Fruit fly (Drosophila melanogaster): ENCODE measurements around the gene CG31226.

CG31226 gene

dm6 chr3R:18849148-18849547 lies 2.5 kb downstream of the CG31226 start, which contains the start of gene Octalpha2R:
Octalpha2R (minus strand) TSS chr3R:18849224.
- TF ChIP-seq CG7963 (GFP tag; IDR thresholded peaks at IDR 0.05; ENCODE audit: partially characterized antibody) (peak; percentile 34; the same call in 1 of the 3 replicates), CG7928 (GFP tag; optimal IDR thresholded peaks at IDR 0.05) (no peak), Trl (optimal IDR thresholded peaks at IDR 0.05) (peak; percentile 87 to 93), Trl (GFP tag; optimal IDR thresholded peaks at IDR 0.05) (no peak), CG42726 (GFP tag; IDR thresholded peaks at IDR 0.05; ENCODE audit: partially characterized antibody) (peak; percentile 48; the same call in 1 of the 2 replicates), al (GFP tag; IDR thresholded peaks at IDR 0.05) (0 out of 2 replicates have a peak, but pooled peaks have one; percentile 7), Fer1 (GFP tag; optimal IDR thresholded peaks at IDR 0.05) (no peak), usp (GFP tag; optimal IDR thresholded peaks at IDR 0.05) (no peak), CG6689 (GFP tag; IDR thresholded peaks at IDR 0.05) (no peak), CG18599 (GFP tag; optimal IDR thresholded peaks at IDR 0.05) (no peak), CG34224 (GFP tag; IDR thresholded peaks at IDR 0.05; ENCODE audit: partially characterized antibody) (0 out of 3 replicates have a peak, but pooled peaks have one; percentile 18), zen2 (GFP tag; IDR thresholded peaks at IDR 0.05; ENCODE audit: partially characterized antibody) (peak; percentile 61; the same call in 2 of the 3 replicates), hth (optimal IDR thresholded peaks at IDR 0.05) (no peak), gem (tag; optimal IDR thresholded peaks at IDR 0.05) (no peak), lov (optimal IDR thresholded peaks at IDR 0.05) (no peak), lov (GFP tag; IDR thresholded peaks at IDR 0.05) (no peak), Usf (GFP tag; optimal IDR thresholded peaks at IDR 0.05) (no peak), Sin3A (optimal IDR thresholded peaks at IDR 0.05) (no peak), ci (GFP tag; IDR thresholded peaks at IDR 0.05) (peak; percentile 63; the same call in 2 of the 3 replicates), CG11247 (GFP tag; IDR thresholded peaks at IDR 0.05) (0 out of 2 replicates have a peak, but pooled peaks have one; percentile 10), Nf-YA (GFP tag; IDR thresholded peaks at IDR 0.05) (no peak), tup (GFP tag; optimal IDR thresholded peaks at IDR 0.05) (no peak), CG8089 (GFP tag; optimal IDR thresholded peaks at IDR 0.05) (no peak), ATbp (GFP tag; optimal IDR thresholded peaks at IDR 0.05) (no peak), rib (GFP tag; IDR thresholded peaks at IDR 0.05) (no peak), slou (GFP tag; optimal IDR thresholded peaks at IDR 0.05) (no peak), Dp (GFP tag; optimal IDR thresholded peaks at IDR 0.05) (no peak), fd3F (GFP tag; optimal IDR thresholded peaks at IDR 0.05) (no peak), zfh2 (GFP tag; optimal IDR thresholded peaks at IDR 0.05) (no peak), CG10147 (GFP tag; optimal IDR thresholded peaks at IDR 0.05) (no peak), CG33557 (GFP tag; optimal IDR thresholded peaks at IDR 0.05) (no peak), CG11560 (tag; IDR thresholded peaks at IDR 0.05) (no peak), oc (tag; optimal IDR thresholded peaks at IDR 0.05) (no peak), CTCF (GFP tag; optimal IDR thresholded peaks at IDR 0.05) (no peak), Max (GFP tag; optimal IDR thresholded peaks at IDR 0.05) (no peak), sob (GFP tag; IDR thresholded peaks at IDR 0.05) (no peak), Elba2 (GFP tag; optimal IDR thresholded peaks at IDR 0.05) (no peak), CG6175 (GFP tag; IDR thresholded peaks at IDR 0.05) (peak; percentile 75), pb (GFP tag; optimal IDR thresholded peaks at IDR 0.05) (no peak), CG3163 (GFP tag; optimal IDR thresholded peaks at IDR 0.05) (no peak), CG1602 (GFP tag; optimal IDR thresholded peaks at IDR 0.05) (no peak), Mad (GFP tag; optimal IDR thresholded peaks at IDR 0.05) (no peak), Rfx (GFP tag; IDR thresholded peaks at IDR 0.05) (peak; percentile 31; the same call in 1 of the 2 replicates), bowl (GFP tag; IDR thresholded peaks at IDR 0.05) (0 out of 2 replicates have a peak, but pooled peaks have one; percentile 29), CG32532 (GFP tag; IDR thresholded peaks at IDR 0.05) (peak; percentile 46; the same call in 1 of the 2 replicates), Fer3 (tag; optimal IDR thresholded peaks at IDR 0.05) (no peak), dmrt11E (tag; optimal IDR thresholded peaks at IDR 0.05) (no peak), prd (optimal IDR thresholded peaks at IDR 0.05) (no peak), prd (GFP tag; IDR thresholded peaks at IDR 0.05) (no peak), Hr39 (optimal IDR thresholded peaks at IDR 0.05) (no peak), so (GFP tag; IDR thresholded peaks at IDR 0.05) (peak; percentile 61; the same call in 1 of the 3 replicates), CG14050 (GFP tag; IDR thresholded peaks at IDR 0.05) (no peak), bbx (GFP tag; IDR thresholded peaks at IDR 0.05; ENCODE audit: partially characterized antibody) (peak; percentile 16; the same call in 1 of the 2 replicates), CG1024 (GFP tag; IDR thresholded peaks at IDR 0.05) (no peak)
